Worm (Caenorhabditis elegans) whole organism, L1 larva: ENCODE measurements around the gene C50C3.1.

Experiments used
- C16A3.4 ChIP-seq: fragments of 150-350 bp; optimal IDR thresholded peaks from 2 replicates; lab custom pipeline; 2014; ENCODE audit warnings: missing biosample characterization, missing genetic modification characterization
- F16B12.6 ChIP-seq: fragments of 150-350 bp; optimal IDR thresholded peaks from 2 replicates; lab custom pipeline; 2014; ENCODE audit warnings: missing biosample characterization, missing genetic modification characterization
- Y116A8C.19 ChIP-seq: sonication (generic microtip); optimal IDR thresholded peaks from 2 replicates; lab custom pipeline; 2016; ENCODE audit warnings: missing compliant biosample characterization, missing genetic modification characterization, borderline replicate concordance
- alr-1 ChIP-seq: fragments of 200-800 bp; sonication (Bioruptor generic); optimal IDR thresholded peaks from 2 replicates; lab custom pipeline; 2018; ENCODE audit warnings: borderline replicate concordance, mild to moderate bottlenecking, missing genetic modification characterization, missing compliant biosample characterization
- aly-2 ChIP-seq: fragments of 150-350 bp; optimal IDR thresholded peaks from 2 replicates; lab custom pipeline; 2014; ENCODE audit warnings: missing biosample characterization, missing genetic modification characterization
- ceh-63 ChIP-seq: fragments of 200-800 bp; sonication (Bioruptor generic); optimal IDR thresholded peaks from 2 replicates; lab custom pipeline; 2018; ENCODE audit warnings: mild to moderate bottlenecking, missing genetic modification characterization, missing compliant biosample characterization
- ceh-82 ChIP-seq, 3 experiments: fragments of 150-350 bp in 1 of 3; sonication (generic microtip) in 2 of 3; optimal IDR thresholded peaks; 2 replicates each; lab custom pipeline; 2014 to 2017; ENCODE audit warnings: missing biosample characterization in 3 of 3, missing genetic modification characterization in 3 of 3
- ceh-90 ChIP-seq: sonication (generic microtip); optimal IDR thresholded peaks from 2 replicates; lab custom pipeline; 2016; ENCODE audit warnings: missing genetic modification characterization, missing compliant biosample characterization
- dsc-1 ChIP-seq: sonication (generic microtip); optimal IDR thresholded peaks from 2 replicates; lab custom pipeline; 2016; ENCODE audit warnings: mild to moderate bottlenecking, missing genetic modification characterization, missing compliant biosample characterization
- efl-1 ChIP-seq, 4 experiments: fragments of 150-350 bp; optimal IDR thresholded peaks in 3 of 4; peaks in 1 of 4; 1 replicate in 1 of 4; 2 replicates in 3 of 4; lab custom pipeline; 2014; ENCODE audit warnings: missing biosample characterization in 2 of 4, missing genetic modification characterization in 2 of 4, missing genetic modification reagents in 2 of 4
- egl-27 ChIP-seq, 2 experiments: fragments of 150-350 bp in 1 of 2; sonication (generic microtip); optimal IDR thresholded peaks; 3 replicates each; lab custom pipeline; 2017 to 2018; ENCODE audit warnings: missing biosample characterization in 2 of 2, missing genetic modification characterization in 2 of 2, missing genetic modification reagents in 2 of 2
- elt-3 ChIP-seq, 6 experiments: fragments of 150-350 bp in 1 of 6; sonication (generic microtip); optimal IDR thresholded peaks; 2 replicates each; lab custom pipeline; 2017 to 2018; ENCODE audit warnings: missing biosample characterization in 6 of 6, missing genetic modification characterization in 6 of 6, inconsistent platforms in 1 of 6
- fkh-10 ChIP-seq: sonication (generic microtip); optimal IDR thresholded peaks from 2 replicates; lab custom pipeline; 2017; ENCODE audit warnings: missing biosample characterization, missing genetic modification reagents, missing genetic modification characterization
- fkh-4 ChIP-seq: sonication (generic microtip); optimal IDR thresholded peaks from 2 replicates; lab custom pipeline; 2016; ENCODE audit warnings: missing compliant biosample characterization, missing genetic modification characterization, borderline replicate concordance
- fos-1 ChIP-seq: fragments of 150-350 bp; optimal IDR thresholded peaks from 2 replicates; lab custom pipeline; 2014; ENCODE audit warnings: missing biosample characterization, missing genetic modification characterization
- grh-1 ChIP-seq: fragments of 200-800 bp; sonication (Bioruptor generic); IDR thresholded peaks from 2 replicates; pipeline ENCODE4 v1.3.6; 2022; ENCODE audit warnings: missing genetic modification reagents, missing genetic modification characterization, missing compliant biosample characterization
- hlh-4 ChIP-seq: sonication (generic microtip); optimal IDR thresholded peaks from 2 replicates; lab custom pipeline; 2016; ENCODE audit warnings: mild to moderate bottlenecking, missing genetic modification characterization, missing compliant biosample characterization
- irx-1 ChIP-seq: sonication (generic microtip); optimal IDR thresholded peaks from 2 replicates; lab custom pipeline; 2016; ENCODE audit warnings: missing genetic modification characterization, missing compliant biosample characterization
- isw-1 ChIP-seq: fragments of 200-800 bp; sonication (Bioruptor generic); IDR thresholded peaks from 2 replicates; pipeline ENCODE4 v1.3.6; 2022; ENCODE audit warnings: missing genetic modification characterization, missing compliant biosample characterization
- jun-1 ChIP-seq: fragments of 150-350 bp; optimal IDR thresholded peaks from 2 replicates; lab custom pipeline; 2014; ENCODE audit warnings: missing biosample characterization, missing genetic modification reagents, missing genetic modification characterization
- lin-14 ChIP-seq: fragments of 200-800 bp; sonication (Bioruptor generic); optimal IDR thresholded peaks from 2 replicates; lab custom pipeline; 2018; ENCODE audit warnings: mild to moderate bottlenecking, missing genetic modification characterization, moderate library complexity, missing compliant biosample characterization
- lin-15B ChIP-seq: fragments of 150-350 bp; sonication (generic microtip); optimal IDR thresholded peaks from 3 replicates; lab custom pipeline; 2014; ENCODE audit warnings: missing biosample characterization, missing genetic modification characterization
- lin-35 ChIP-seq, 2 experiments: fragments of 150-350 bp; optimal IDR thresholded peaks; 2 replicates each; lab custom pipeline; 2014; ENCODE audit warnings: missing biosample characterization in 2 of 2, missing genetic modification characterization in 2 of 2, missing genetic modification reagents in 2 of 2
- mab-9 ChIP-seq: fragments of 200-800 bp; sonication (Bioruptor generic); IDR thresholded peaks from 2 replicates; pipeline ENCODE4 v1.3.6; 2022; ENCODE audit warnings: missing genetic modification reagents, missing genetic modification characterization, missing compliant biosample characterization
- mdl-1 ChIP-seq, 2 experiments: fragments of 150-350 bp; optimal IDR thresholded peaks; 2 replicates each; lab custom pipeline; 2014 to 2017; ENCODE audit warnings: missing biosample characterization in 2 of 2, missing genetic modification characterization in 2 of 2, inconsistent platforms in 1 of 2
- mef-2 ChIP-seq: fragments of 150-350 bp; optimal IDR thresholded peaks from 2 replicates; lab custom pipeline; 2014; ENCODE audit warnings: missing biosample characterization, missing genetic modification characterization
- nhr-12 ChIP-seq: sonication (generic microtip); optimal IDR thresholded peaks from 2 replicates; lab custom pipeline; 2017; ENCODE audit warnings: missing biosample characterization, missing genetic modification characterization
- nhr-19 ChIP-seq: fragments of 200-800 bp; sonication (Bioruptor generic); conservative IDR thresholded peaks from 2 replicates; pipeline ENCODE4 v1.3.6; 2022; ENCODE audit warnings: missing genetic modification characterization, missing compliant biosample characterization
- nhr-28 ChIP-seq: fragments of 150-350 bp; optimal IDR thresholded peaks from 2 replicates; lab custom pipeline; 2014; ENCODE audit warnings: missing biosample characterization, missing genetic modification characterization
- nhr-47 ChIP-seq: sonication (generic microtip); optimal IDR thresholded peaks from 2 replicates; lab custom pipeline; 2016; ENCODE audit warnings: mild to moderate bottlenecking, missing genetic modification characterization, moderate library complexity, missing compliant biosample characterization
- nhr-77 ChIP-seq: fragments of 150-350 bp; optimal IDR thresholded peaks from 2 replicates; lab custom pipeline; 2014; ENCODE audit warnings: missing biosample characterization, missing genetic modification characterization
- nhr-84 ChIP-seq: sonication (generic microtip); optimal IDR thresholded peaks from 2 replicates; lab custom pipeline; 2017; ENCODE audit warnings: missing biosample characterization, missing genetic modification characterization
- pag-3 ChIP-seq: sonication (generic microtip); optimal IDR thresholded peaks from 2 replicates; lab custom pipeline; 2017; ENCODE audit warnings: missing genetic modification characterization, mild to moderate bottlenecking, missing compliant biosample characterization, antibody characterized with exemption, borderline replicate concordance; ENCODE audit not compliant: insufficient read depth
- pqm-1 ChIP-seq: sonication (generic microtip); optimal IDR thresholded peaks from 3 replicates; lab custom pipeline; 2017; ENCODE audit warnings: missing biosample characterization, missing genetic modification characterization
- snpc-4 ChIP-seq: fragments of 150-350 bp; optimal IDR thresholded peaks from 2 replicates; lab custom pipeline; 2014; ENCODE audit warnings: missing biosample characterization, missing genetic modification characterization
- snu-23 ChIP-seq: sonication (generic microtip); optimal IDR thresholded peaks from 2 replicates; lab custom pipeline; 2016; ENCODE audit warnings: missing genetic modification characterization, missing compliant biosample characterization
- sox-4 ChIP-seq: sonication (generic microtip); optimal IDR thresholded peaks from 2 replicates; lab custom pipeline; 2016; ENCODE audit warnings: missing genetic modification characterization, missing compliant biosample characterization
- sptf-1 ChIP-seq: fragments of 150-350 bp; optimal IDR thresholded peaks from 2 replicates; lab custom pipeline; 2014; ENCODE audit warnings: missing biosample characterization, missing genetic modification characterization
- sup-37 ChIP-seq: fragments of 200-800 bp; sonication (Bioruptor generic); optimal IDR thresholded peaks from 2 replicates; lab custom pipeline; 2018; ENCODE audit warnings: mild to moderate bottlenecking, missing genetic modification characterization, missing compliant biosample characterization
- unc-130 ChIP-seq: fragments of 150-350 bp; optimal IDR thresholded peaks from 2 replicates; lab custom pipeline; 2017; ENCODE audit warnings: missing biosample characterization, missing genetic modification characterization, inconsistent platforms
- unc-98 ChIP-seq: fragments of 200-800 bp; sonication (Bioruptor generic); IDR thresholded peaks from 2 replicates; pipeline ENCODE4 v1.3.6; 2022; ENCODE audit warnings: missing genetic modification characterization, missing compliant biosample characterization
- vab-15 ChIP-seq: sonication (generic microtip); optimal IDR thresholded peaks from 2 replicates; lab custom pipeline; 2017; ENCODE audit warnings: missing genotype, mild to moderate bottlenecking, missing genetic modification characterization, missing compliant biosample characterization
- zip-4 ChIP-seq: fragments of 200-800 bp; sonication (Bioruptor generic); optimal IDR thresholded peaks from 2 replicates; lab custom pipeline; 2018; ENCODE audit warnings: mild to moderate bottlenecking, missing genetic modification characterization, moderate library complexity, missing compliant biosample characterization
- ztf-11 ChIP-seq, 2 experiments: sonication (generic microtip); optimal IDR thresholded peaks; 2 replicates each; lab custom pipeline; 2016 to 2017; ENCODE audit warnings: missing genetic modification characterization in 2 of 2, missing biosample characterization in 1 of 2, missing compliant biosample characterization in 1 of 2

The C50C3.1 gene

ce11 chrIII:8163788-8164423 lies 27.9 kb upstream of the C50C3.1 start, which contains the start of gene prp-8 (continued):
- TF ChIP-seq egl-27 (tag; optimal IDR thresholded peaks at IDR 0.05; lab: Kevin White, UChicago) (no peak), nhr-84 (no peak), pqm-1 (tag; lab: Kevin White, UChicago) (no peak), unc-130 (tag; lab: Kevin White, UChicago) (peak; percentile 99), ztf-11 (tag; optimal IDR thresholded peaks at IDR 0.05; lab: Kevin White, UChicago) (peak in 1 of 2 experiments; percentile 55), efl-1 (optimal IDR thresholded peaks at IDR 0.05; lab: Kevin White, UChicago) (peak; percentile 85 to 93), efl-1 (GFP tag; optimal IDR thresholded peaks at IDR 0.05 in 1 of 2; lab: Kevin White, UChicago) (peak; percentile 92 to 99), alr-1 (tag; lab: Kevin White, UChicago) (no peak), fkh-10 (peak; percentile 44), nhr-12 (tag; lab: Kevin White, UChicago) (no peak), jun-1 (tag; lab: Kevin White, UChicago) (peak; percentile 79), ceh-63 (GFP tag; lab: Kevin White, UChicago) (no peak), snpc-4 (tag; lab: Kevin White, UChicago) (no peak), fos-1 (tag; lab: Kevin White, UChicago) (peak; percentile 67), nhr-77 (tag; lab: Kevin White, UChicago) (peak; percentile 85), nhr-19 (peak; percentile 87), pag-3 (tag; lab: Kevin White, UChicago) (peak; percentile 62), isw-1 (peak; percentile 89), C16A3.4 (tag; lab: Kevin White, UChicago) (peak; percentile 96), ceh-90 (tag; lab: Kevin White, UChicago) (no peak), sox-4 (tag; lab: Kevin White, UChicago) (peak; percentile 55), elt-3 (tag; optimal IDR thresholded peaks at IDR 0.05; lab: Kevin White, UChicago) (peak in 3 of 6 experiments; percentile 67 to 81 (median 75)), snu-23 (GFP tag; lab: Kevin White, UChicago) (peak; percentile 94), vab-15 (tag; lab: Kevin White, UChicago) (peak; percentile 95), lin-35 (GFP tag; optimal IDR thresholded peaks at IDR 0.05; lab: Kevin White, UChicago) (peak; percentile 95), Y116A8C.19 (tag; lab: Kevin White, UChicago) (no peak), unc-98 (GFP tag; lab: Robert Waterston, UW) (no peak), mdl-1 (tag; optimal IDR thresholded peaks at IDR 0.05; lab: Kevin White, UChicago) (peak in 1 of 2 experiments; percentile 87), dsc-1 (tag; lab: Kevin White, UChicago) (peak; percentile 76), mab-9 (GFP tag; lab: Robert Waterston, UW) (peak; percentile 34; the same call in 1 of the 2 replicates), mef-2 (tag; lab: Kevin White, UChicago) (peak; percentile 74), ceh-82 (tag; optimal IDR thresholded peaks at IDR 0.05; lab: Kevin White, UChicago) (peak; percentile 82 to 96 (median 89)), lin-14 (GFP tag; lab: Kevin White, UChicago) (peak; percentile 93), sptf-1 (tag; lab: Kevin White, UChicago) (no peak), nhr-47 (tag; lab: Kevin White, UChicago) (peak; percentile 84), aly-2 (tag; lab: Kevin White, UChicago) (peak; percentile 42), F16B12.6 (peak; percentile 70), nhr-28 (tag; lab: Kevin White, UChicago) (no peak), grh-1 (peak; percentile 46; the same call in 1 of the 2 replicates), irx-1 (tag; lab: Kevin White, UChicago) (peak; percentile 60), fkh-4 (no peak), hlh-4 (no peak), zip-4 (GFP tag; lab: Kevin White, UChicago) (peak; percentile 10), sup-37 (GFP tag; lab: Kevin White, UChicago) (peak; percentile 66), lin-15B (tag; lab: Kevin White, UChicago) (peak; percentile 89)
